Worm (Caenorhabditis elegans) whole organism, midembryonic: Measurements from ENCODE around the gene C34E10.10.

Experiments used
- T22C8.4 ChIP-seq: fragments of 200-800 bp; sonication (Bioruptor generic); IDR thresholded peaks from 2 replicates; pipeline ENCODE4 v1.3.6; 2022; ENCODE audit warnings: missing genetic modification characterization, missing compliant biosample characterization
- cog-1 ChIP-seq: sonication (generic microtip); optimal IDR thresholded peaks from 2 replicates; lab custom pipeline; 2016; ENCODE audit warnings: missing genetic modification characterization, missing compliant biosample characterization
- flt-1 ChIP-seq: fragments of 200-800 bp; sonication (Bioruptor generic); IDR thresholded peaks from 2 replicates; pipeline ENCODE4 v1.3.6; 2022; ENCODE audit warnings: missing genetic modification characterization, missing compliant biosample characterization
- med-1 ChIP-seq: sonication (generic microtip); optimal IDR thresholded peaks from 2 replicates; lab custom pipeline; 2017; ENCODE audit warnings: missing genetic modification characterization, mild to moderate bottlenecking, missing compliant biosample characterization, antibody characterized with exemption, missing genetic modification reagents; ENCODE audit not compliant: insufficient read depth
- ref-1 ChIP-seq: fragments of 200-800 bp; sonication (Bioruptor generic); conservative IDR thresholded peaks from 2 replicates; pipeline ENCODE4 v1.3.6; 2022; ENCODE audit warnings: missing genetic modification reagents, missing genetic modification characterization, missing compliant biosample characterization
- tab-1 ChIP-seq: fragments of 200-800 bp; sonication (Bioruptor generic); IDR thresholded peaks from 2 replicates; pipeline ENCODE4 v1.3.6; 2022; ENCODE audit warnings: missing genetic modification characterization, missing compliant biosample characterization
- ztf-23 ChIP-seq: fragments of 200-800 bp; sonication (Bioruptor generic); IDR thresholded peaks from 2 replicates; pipeline ENCODE4 v1.3.6; 2022; ENCODE audit warnings: missing genetic modification reagents, missing genetic modification characterization, missing compliant biosample characterization

ce11 chrIII:5193266-5193665, 34.4 kb downstream of the C34E10.10 start:
- TF ChIP-seq flt-1 (GFP tag; lab: Robert Waterston, UW) (no peak), med-1 (no peak), cog-1 (no peak), ztf-23 (no peak), ref-1 (GFP tag; lab: Robert Waterston, UW) (no peak), T22C8.4 (GFP tag; lab: Robert Waterston, UW) (no peak), tab-1 (GFP tag; lab: Robert Waterston, UW) (no peak)
